Worm (Caenorhabditis elegans) whole organism, L4/young adult: ENCODE measurements around the gene sel-7.

Source experiments
- W03F9.2 ChIP-seq: fragments of 150-350 bp; optimal IDR thresholded peaks from 2 replicates; lab custom pipeline; 2014; ENCODE audit warnings: missing biosample characterization, missing genetic modification characterization
- dao-5 ChIP-seq: sonication (generic microtip); optimal IDR thresholded peaks from 2 replicates; lab custom pipeline; 2016; ENCODE audit warnings: missing genotype, missing genetic modification characterization, moderate library complexity, missing compliant biosample characterization
- him-1 ChIP-seq: sonication (generic microtip); optimal IDR thresholded peaks from 2 replicates; lab custom pipeline; 2016; ENCODE audit warnings: missing genotype, missing genetic modification reagents, missing genetic modification characterization, missing compliant biosample characterization

Gene sel-7

DNA sequence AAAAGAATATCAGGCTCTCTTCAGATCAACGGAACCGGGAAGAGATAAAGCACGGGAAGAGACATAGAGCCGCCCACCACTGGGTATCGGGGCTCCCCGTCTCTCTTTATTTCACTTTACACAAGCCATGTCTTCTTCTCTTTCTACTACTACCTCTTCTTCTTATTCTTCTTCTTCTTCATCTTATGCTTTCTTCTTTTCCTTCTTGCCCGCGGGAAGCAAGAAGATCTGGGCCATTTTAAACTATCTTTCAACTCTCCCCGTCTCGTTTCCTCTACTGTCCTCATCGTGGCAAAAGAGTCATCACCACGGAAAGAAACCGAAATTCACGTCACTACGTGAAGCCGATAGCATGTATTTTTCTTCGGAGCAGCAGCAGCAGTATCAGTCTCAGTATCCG lies 47.6 kb downstream of the sel-7 start:
- no peak for TF ChIP-seq him-1 (tag; lab: Kevin White, UChicago)
- no peak for TF ChIP-seq dao-5 (tag; lab: Kevin White, UChicago)
- no peak for TF ChIP-seq W03F9.2 (tag; lab: Kevin White, UChicago)

- TF ChIP-seq him-1 (tag; lab: Kevin White, UChicago), result no peak
- TF ChIP-seq dao-5 (tag; lab: Kevin White, UChicago), result no peak
- TF ChIP-seq W03F9.2 (tag; lab: Kevin White, UChicago), result no peak
These were observed 50.3 kb downstream of the sel-7 start for ce11 chrX:14289993-14290392.

ce11 chrX:14287888-14288287 lies 52.4 kb downstream of the sel-7 start:
- TF ChIP-seq W03F9.2 (tag; lab: Kevin White, UChicago), result no peak
- no peak for TF ChIP-seq dao-5 (tag; lab: Kevin White, UChicago)
- no peak for TF ChIP-seq him-1 (tag; lab: Kevin White, UChicago)
